Worm (Caenorhabditis elegans): ENCODE measurements around the gene cdc-48.2.

cdc-48.2 gene

DNA sequence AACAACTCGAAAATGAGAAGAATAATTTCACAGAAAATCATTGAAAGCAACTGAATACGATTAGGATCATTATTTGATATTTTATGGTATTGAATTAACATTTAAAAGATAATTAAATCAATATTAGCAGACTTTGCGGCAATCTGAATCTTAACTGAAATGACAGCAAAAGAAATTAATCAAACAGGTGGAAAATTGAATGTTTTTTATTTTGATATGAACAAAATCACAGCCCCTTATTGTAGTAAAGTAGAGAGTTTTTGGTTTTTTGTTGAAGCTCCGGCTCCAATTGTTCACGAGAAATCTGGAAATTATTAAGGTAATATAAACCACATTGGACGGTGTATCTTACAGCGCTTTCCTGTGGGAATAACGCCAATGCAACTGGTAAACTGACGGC, 36.3 kb upstream of the cdc-48.2 start, which contains the start of gene sre-2:
TSS of gene sre-2 (minus strand) at position 101 of the 400 bp plus-strand sequence.
- no peak for TF ChIP-seq nhr-76 (tag; optimal IDR thresholded peaks at IDR 0.05)
- no peak for TF ChIP-seq pqm-1 (tag; optimal IDR thresholded peaks at IDR 0.05)
- no peak for TF ChIP-seq sdz-12 (GFP tag; optimal IDR thresholded peaks at IDR 0.05)
- TF ChIP-seq F49E8.2 (tag; optimal IDR thresholded peaks at IDR 0.05; ENCODE audit: borderline replicate concordance): no peak
- TF ChIP-seq F44E2.7 (GFP tag; IDR thresholded peaks at IDR 0.05): no peak
- no peak for TF ChIP-seq daf-16 (GFP tag; optimal IDR thresholded peaks at IDR 0.05)
- no peak for TF ChIP-seq daf-16 (tag; optimal IDR thresholded peaks at IDR 0.05)
- TF ChIP-seq lin-38 (GFP tag; IDR thresholded peaks at IDR 0.05): no peak
- no peak for TF ChIP-seq nhr-42 (GFP tag; IDR thresholded peaks at IDR 0.05)
- no peak for TF ChIP-seq lir-3 (tag; optimal IDR thresholded peaks at IDR 0.05)
- TF ChIP-seq nhr-102 (tag; optimal IDR thresholded peaks at IDR 0.05): no peak
- no peak for TF ChIP-seq unc-62 (GFP tag; optimal IDR thresholded peaks at IDR 0.05 in 1 of 2)
- no peak for TF ChIP-seq unc-62 (tag; optimal IDR thresholded peaks at IDR 0.05)
- no peak for TF ChIP-seq php-3 (GFP tag; IDR thresholded peaks at IDR 0.05)
- no peak for TF ChIP-seq zfp-3 (GFP tag; conservative IDR thresholded peaks at IDR 0.05)
- TF ChIP-seq nhr-77 (tag; optimal IDR thresholded peaks at IDR 0.05): no peak
- TF ChIP-seq arid-1 (GFP tag; conservative IDR thresholded peaks at IDR 0.05): no peak
- no peak for TF ChIP-seq ceh-44 (GFP tag; IDR thresholded peaks at IDR 0.05)
- TF ChIP-seq dve-1 (tag; optimal IDR thresholded peaks at IDR 0.05; ENCODE audit: insufficient read depth): no peak
- TF ChIP-seq spr-1 (tag; optimal IDR thresholded peaks at IDR 0.05): no peak
- no peak for TF ChIP-seq Y48G9A.11 (GFP tag; IDR thresholded peaks at IDR 0.05)

DNA sequence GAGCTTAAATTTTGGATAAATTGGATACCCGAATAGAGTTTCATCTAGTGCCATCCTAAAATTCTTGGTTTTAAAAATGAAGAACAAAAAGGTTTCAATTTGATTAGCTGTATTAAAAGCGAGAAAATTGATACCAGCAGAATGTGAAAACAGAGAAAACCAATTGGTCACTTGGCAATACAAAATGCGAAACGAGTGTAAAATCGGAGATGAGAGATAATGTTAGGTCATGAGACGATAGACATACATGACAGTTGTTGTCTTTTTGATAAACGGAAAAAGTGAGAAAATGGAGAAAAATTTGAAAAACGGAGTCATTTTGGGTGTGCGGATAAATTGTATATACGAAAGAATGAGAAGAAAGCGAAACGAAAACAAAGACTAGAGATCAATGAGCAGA, 33.3 kb upstream of the cdc-48.2 start, which contains the start of gene sfxn-5:
TSS of gene sfxn-5 (minus strand) at position 55 of the 400 bp plus-strand sequence.
- TF ChIP-seq nhr-28 (tag; optimal IDR thresholded peaks at IDR 0.05) (peak; percentile 65), dve-1 (tag; optimal IDR thresholded peaks at IDR 0.05; ENCODE audit: insufficient read depth) (peak; percentile 42), nhr-11 (tag; optimal IDR thresholded peaks at IDR 0.05) (peak; percentile 8), daf-16 (GFP tag; optimal IDR thresholded peaks at IDR 0.05) (no peak), daf-16 (tag; optimal IDR thresholded peaks at IDR 0.05) (peak; percentile 68), daf-19 (GFP tag; conservative IDR thresholded peaks at IDR 0.05) (no peak), hlh-11 (tag; optimal IDR thresholded peaks at IDR 0.05) (peak; percentile 45), lir-3 (tag; optimal IDR thresholded peaks at IDR 0.05) (no peak), unc-62 (GFP tag; optimal IDR thresholded peaks at IDR 0.05 in 1 of 2) (peak in 1 of 2 experiments; percentile 13), unc-62 (tag; optimal IDR thresholded peaks at IDR 0.05) (no peak), lsy-2 (tag; optimal IDR thresholded peaks at IDR 0.05) (peak in 1 of 2 experiments; percentile 42), hlh-30 (tag; optimal IDR thresholded peaks at IDR 0.05; ENCODE audit: insufficient read depth) (peak; percentile 57), pqm-1 (tag; optimal IDR thresholded peaks at IDR 0.05) (peak; percentile 65), ces-1 (GFP tag; optimal IDR thresholded peaks at IDR 0.05) (no peak)

DNA sequence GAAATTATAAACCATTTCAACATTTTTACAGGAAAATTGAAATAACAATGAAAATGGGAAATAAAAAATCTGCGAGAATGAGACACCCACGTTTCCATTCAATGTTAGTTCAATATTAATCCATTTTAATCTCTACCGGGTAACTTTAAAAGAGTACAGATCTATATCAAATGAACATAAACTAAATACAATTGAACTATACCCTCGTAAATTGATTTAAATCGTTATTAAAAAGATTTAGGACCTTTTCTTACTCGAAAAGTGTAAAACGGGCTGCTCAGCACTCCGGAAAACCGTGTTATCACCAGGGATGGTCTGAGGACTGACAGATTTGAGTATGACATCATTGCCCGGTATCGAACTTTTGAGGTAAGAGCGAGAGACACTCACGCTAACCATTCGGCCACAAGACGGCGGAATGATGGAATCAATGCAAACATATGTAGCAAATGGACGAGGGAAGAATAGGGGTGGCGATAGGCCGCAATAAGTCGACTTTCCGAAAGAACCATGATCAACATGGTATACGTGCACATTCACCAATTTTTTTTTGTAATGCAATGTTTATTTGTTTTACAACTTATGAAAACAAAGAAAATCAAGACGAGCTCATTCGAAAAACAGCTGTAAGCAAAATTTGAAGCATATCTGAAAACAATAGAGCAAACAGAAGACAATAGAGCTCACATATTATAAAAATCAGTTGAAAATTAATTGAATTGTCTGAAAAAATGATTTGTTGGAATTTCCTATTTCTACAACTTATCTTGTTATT, 31.2 kb upstream of the cdc-48.2 start, which contains the start of the genes chst-1 and C41C4.9:
TSS of gene chst-1 (minus strand) at position 51 of the 775 bp plus-strand sequence.
TSS of gene C41C4.9 (plus strand) at position 725 of the 775 bp plus-strand sequence.
- TF ChIP-seq Y75B8A.6 (GFP tag; IDR thresholded peaks at IDR 0.05) (0 out of 2 replicates have a peak, but pooled peaks have one; percentile 56), mxl-2 (GFP tag; conservative IDR thresholded peaks at IDR 0.05) (peak; percentile 71; the same call in 1 of the 2 replicates), aly-2 (tag; optimal IDR thresholded peaks at IDR 0.05) (peak; percentile 79), ceh-20 (GFP tag; IDR thresholded peaks at IDR 0.05) (peak; percentile 80), egl-27 (tag; optimal IDR thresholded peaks at IDR 0.05) (no peak), nhr-25 (tag; optimal IDR thresholded peaks at IDR 0.05; ENCODE audit: borderline replicate concordance, insufficient read depth) (peak; percentile 71), F44E2.7 (GFP tag; IDR thresholded peaks at IDR 0.05) (peak; percentile 93), nhr-77 (tag; optimal IDR thresholded peaks at IDR 0.05) (peak; percentile 13), lir-3 (tag; optimal IDR thresholded peaks at IDR 0.05) (peak; percentile 82), pha-4 (GFP tag; IDR thresholded peaks at IDR 0.05) (peak; percentile 87), pha-4 (tag; optimal IDR thresholded peaks at IDR 0.05) (no peak), cey-2 (tag; optimal IDR thresholded peaks at IDR 0.05; ENCODE audit: borderline replicate concordance, insufficient read depth) (no peak), snpc-1.2 (GFP tag; IDR thresholded peaks at IDR 0.05) (peak; percentile 89; the same call in 1 of the 2 replicates), duxl-1 (tag; optimal IDR thresholded peaks at IDR 0.05; ENCODE audit: poor library complexity) (peak; percentile 81), aha-1 (tag) (peak; percentile 93), gei-8 (GFP tag; optimal IDR thresholded peaks at IDR 0.05) (peak; percentile 90), daf-16 (GFP tag; optimal IDR thresholded peaks at IDR 0.05) (peak; percentile 77 to 84), daf-16 (tag; optimal IDR thresholded peaks at IDR 0.05) (peak; percentile 69), ceh-62 (tag; optimal IDR thresholded peaks at IDR 0.05) (no peak), nhr-76 (tag; optimal IDR thresholded peaks at IDR 0.05) (no peak), nhr-10 (tag; optimal IDR thresholded peaks at IDR 0.05) (no peak), fkh-10 (GFP tag; optimal IDR thresholded peaks at IDR 0.05) (no peak), pqm-1 (tag; optimal IDR thresholded peaks at IDR 0.05) (peak; percentile 20), sdz-12 (GFP tag; optimal IDR thresholded peaks at IDR 0.05) (peak; percentile 77)
